Worm (Caenorhabditis elegans) whole organism, dauer: Measurements from ENCODE around the gene wip-1.

Source experiments
- unc-62 ChIP-seq: sonication (generic microtip); optimal IDR thresholded peaks from 2 replicates; lab custom pipeline; 2017; ENCODE audit warnings: missing biosample characterization, missing genetic modification reagents, missing genetic modification characterization

The wip-1 gene

ce11 chrIII:5017550-5017949, 889 bp upstream of the wip-1 start, which contains the start of gene larp-1:
Gene larp-1, minus strand, starts transcription at chrIII:5017650.
- TF ChIP-seq unc-62 (GFP tag; lab: Kevin White, UChicago): no peak

- TF ChIP-seq unc-62 (GFP tag; lab: Kevin White, UChicago): no peak
Observed at ce11 chrIII:5020924-5021323, 2.5 kb downstream of the wip-1 start, which contains the start of gene mdt-11. Gene mdt-11, plus strand, starts transcription at chrIII:5021224.

- TF ChIP-seq unc-62 (GFP tag; lab: Kevin White, UChicago): no peak
Observed at ce11 chrIII:5021689-5022088, 3.2 kb downstream of the wip-1 start, which contains the start of gene R144.3. Gene R144.3, plus strand, starts transcription at chrIII:5021989.

- no peak for TF ChIP-seq unc-62 (GFP tag; lab: Kevin White, UChicago)
Observed at ce11 chrIII:5022964-5023363, 4.5 kb downstream of the wip-1 start, which contains the start of gene R144.13. Gene R144.13, plus strand, starts transcription at chrIII:5023264.

- no peak for TF ChIP-seq unc-62 (GFP tag; lab: Kevin White, UChicago)
Observed at ce11 chrIII:5023642-5024041, 5.2 kb downstream of the wip-1 start.

DNA sequence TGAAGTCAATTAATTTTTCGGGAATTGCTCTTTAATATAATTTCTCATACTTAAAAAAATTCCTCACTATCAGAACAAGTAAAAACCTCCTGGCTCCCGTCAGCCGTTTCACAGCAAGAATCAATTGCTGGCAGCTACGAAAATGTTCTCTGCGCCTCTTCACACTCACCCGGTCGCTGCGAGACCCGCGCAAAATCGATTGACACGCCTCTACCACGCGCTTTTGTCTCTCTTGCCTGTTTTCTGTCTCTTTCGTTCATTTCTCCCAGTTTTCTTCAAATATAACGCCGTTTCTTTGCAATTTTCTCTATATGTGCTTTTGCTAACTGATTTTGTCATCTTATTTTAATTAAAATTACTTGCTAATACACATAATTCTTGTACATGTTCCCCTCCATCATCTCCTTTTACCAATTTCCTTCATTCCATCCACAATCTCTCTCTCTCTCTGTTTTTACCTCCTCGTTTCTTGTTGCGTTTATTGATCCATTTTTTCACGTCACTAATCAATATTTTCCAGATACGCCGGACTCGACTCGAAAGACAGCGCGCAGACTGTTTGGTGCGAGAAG, 6.0 kb downstream of the wip-1 start, which contains the start of gene pcf-11:
TSS of gene pcf-11 (plus strand) at position 522 of the 572 bp plus-strand sequence.
- TF ChIP-seq unc-62 (GFP tag; lab: Kevin White, UChicago): no peak

- no peak for TF ChIP-seq unc-62 (GFP tag; lab: Kevin White, UChicago)
Observed at ce11 chrIII:5025136-5025629, 6.7 kb downstream of the wip-1 start.

ce11 chrIII:5026366-5026765, 7.9 kb downstream of the wip-1 start:
- no peak for TF ChIP-seq unc-62 (GFP tag; lab: Kevin White, UChicago)

ce11 chrIII:5027219-5027618, 8.8 kb downstream of the wip-1 start:
- TF ChIP-seq unc-62 (GFP tag; lab: Kevin White, UChicago): no peak

DNA sequence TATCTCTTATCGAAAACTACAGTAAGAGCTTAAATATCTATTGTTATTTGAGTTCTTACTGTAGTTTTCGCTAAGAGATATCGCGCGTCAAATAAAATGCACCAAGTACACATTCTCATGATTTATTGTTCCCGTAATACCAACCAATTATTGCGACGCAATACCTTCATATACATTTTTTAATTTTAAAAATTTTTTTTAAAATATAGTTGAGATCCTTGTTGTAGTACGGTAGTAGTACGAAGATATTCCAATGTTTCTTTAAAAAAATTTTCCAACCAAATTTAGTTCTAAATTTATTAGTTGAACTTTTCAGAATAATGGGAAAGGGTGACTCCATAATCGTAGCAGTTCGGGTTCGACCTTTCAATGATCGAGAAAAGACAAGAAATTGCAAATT, 12.2 kb downstream of the wip-1 start, which contains the start of gene klp-6:
TSS of gene klp-6 (plus strand) at position 301 of the 400 bp plus-strand sequence.
- no peak for TF ChIP-seq unc-62 (GFP tag; lab: Kevin White, UChicago)

DNA sequence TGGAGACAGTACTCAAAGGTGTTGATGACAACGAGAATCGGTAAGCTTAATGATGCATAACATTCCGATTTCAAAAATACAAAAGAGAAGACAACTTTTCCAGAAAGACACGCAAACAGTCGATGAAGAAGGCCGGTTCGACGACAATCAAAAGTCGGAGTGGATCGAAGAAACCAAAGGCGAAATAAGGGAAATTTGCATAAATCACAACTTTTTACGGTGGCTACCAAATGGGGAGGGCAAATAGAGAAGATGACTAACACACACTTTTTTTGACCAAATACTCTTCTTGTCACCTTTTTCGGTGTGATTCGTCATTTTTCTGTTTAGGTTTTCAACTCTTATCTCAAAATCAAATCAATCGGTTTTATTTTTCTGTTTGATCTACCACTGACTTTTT, 17.7 kb downstream of the wip-1 start, which contains the start of gene C45G9.6:
TSS of gene C45G9.6 (plus strand) at position 301 of the 400 bp plus-strand sequence.
- TF ChIP-seq unc-62 (GFP tag; lab: Kevin White, UChicago): no peak

DNA sequence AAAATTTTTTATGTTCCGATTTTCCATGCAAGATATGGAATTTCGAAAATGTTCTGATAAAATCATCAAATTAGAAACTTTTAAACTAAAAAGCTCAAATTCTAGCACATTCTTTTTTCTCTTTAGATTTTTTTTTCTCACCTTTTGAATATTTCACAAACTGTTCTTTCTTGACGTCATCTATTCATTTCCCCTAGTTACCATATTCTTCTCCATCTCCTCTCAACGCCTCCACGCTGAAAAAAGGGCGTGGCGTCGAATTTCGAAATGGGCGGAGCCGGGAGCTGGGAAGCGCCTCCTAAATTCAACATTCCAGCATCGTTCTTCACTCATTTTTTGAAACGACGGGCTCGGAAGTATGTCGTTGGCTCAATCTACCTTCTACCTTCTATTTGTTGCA, 23.7 kb downstream of the wip-1 start, which contains the start of gene nlp-43:
TSS of gene nlp-43 (plus strand) at position 301 of the 400 bp plus-strand sequence.
- no peak for TF ChIP-seq unc-62 (GFP tag; lab: Kevin White, UChicago)

ce11 chrIII:5044709-5045108, 26.3 kb downstream of the wip-1 start, which contains the start of gene C45G9.14:
Gene C45G9.14, plus strand, starts transcription at chrIII:5045009.
- no peak for TF ChIP-seq unc-62 (GFP tag; lab: Kevin White, UChicago)

DNA sequence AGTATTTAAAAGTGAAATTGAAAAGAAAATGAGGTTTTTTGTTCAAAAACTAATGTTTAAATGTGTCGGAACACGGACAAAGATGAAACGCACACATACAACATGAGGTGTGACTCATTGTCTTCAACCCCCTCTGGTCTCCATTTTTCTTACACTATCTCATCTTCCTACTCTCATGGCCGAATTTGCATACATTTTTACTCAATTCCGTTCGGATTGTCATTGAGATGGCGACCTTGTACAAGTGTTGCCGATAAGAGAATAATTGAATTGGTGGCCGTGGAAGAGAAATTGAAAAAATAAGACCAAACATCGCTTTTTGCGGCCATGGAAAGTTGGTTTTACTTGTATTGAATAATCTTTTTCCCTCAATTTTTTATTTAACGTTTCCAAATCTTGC, 28.7 kb downstream of the wip-1 start, which contains the start of gene txbp-3:
TSS of gene txbp-3 (minus strand) at position 285 of the 400 bp plus-strand sequence.
- TF ChIP-seq unc-62 (GFP tag; lab: Kevin White, UChicago): no peak

- no peak for TF ChIP-seq unc-62 (GFP tag; lab: Kevin White, UChicago)
Observed at ce11 chrIII:5047740-5048139, 29.3 kb downstream of the wip-1 start, which contains the start of gene C45G9.5. Gene C45G9.5, plus strand, starts transcription at chrIII:5048117.

- TF ChIP-seq unc-62 (GFP tag; lab: Kevin White, UChicago): no peak
Observed at ce11 chrIII:5051949-5052348, 33.5 kb downstream of the wip-1 start, which contains the start of gene C45G9.15. Gene C45G9.15, minus strand, starts transcription at chrIII:5052049.
